Worm (Caenorhabditis elegans) whole organism, late embryonic: ENCODE results near the gene T03D8.6.

Experiments used
- F13H6.1 ChIP-seq: sonication (generic microtip); optimal IDR thresholded peaks from 2 replicates; lab custom pipeline; 2016; ENCODE audit warnings: missing genetic modification characterization, missing compliant biosample characterization
- K02D7.2 ChIP-seq: sonication (generic microtip); optimal IDR thresholded peaks from 2 replicates; lab custom pipeline; 2017; ENCODE audit warnings: mild to moderate bottlenecking, missing genetic modification characterization, missing compliant biosample characterization
- elt-2 ChIP-seq: sonication (generic microtip); optimal IDR thresholded peaks from 2 replicates; lab custom pipeline; 2016; ENCODE audit warnings: missing genetic modification reagents, missing genetic modification characterization, missing compliant biosample characterization
- gmeb-2 ChIP-seq: sonication (generic microtip); optimal IDR thresholded peaks from 2 replicates; lab custom pipeline; 2016; ENCODE audit warnings: missing genetic modification characterization, inconsistent platforms, missing compliant biosample characterization
- mec-3 ChIP-seq: sonication (generic microtip); optimal IDR thresholded peaks from 2 replicates; lab custom pipeline; 2016; ENCODE audit warnings: borderline replicate concordance, missing genetic modification characterization, missing compliant biosample characterization
- rnt-1 ChIP-seq: sonication (generic microtip); optimal IDR thresholded peaks from 2 replicates; lab custom pipeline; 2016; ENCODE audit warnings: missing genetic modification characterization, missing compliant biosample characterization

DNA sequence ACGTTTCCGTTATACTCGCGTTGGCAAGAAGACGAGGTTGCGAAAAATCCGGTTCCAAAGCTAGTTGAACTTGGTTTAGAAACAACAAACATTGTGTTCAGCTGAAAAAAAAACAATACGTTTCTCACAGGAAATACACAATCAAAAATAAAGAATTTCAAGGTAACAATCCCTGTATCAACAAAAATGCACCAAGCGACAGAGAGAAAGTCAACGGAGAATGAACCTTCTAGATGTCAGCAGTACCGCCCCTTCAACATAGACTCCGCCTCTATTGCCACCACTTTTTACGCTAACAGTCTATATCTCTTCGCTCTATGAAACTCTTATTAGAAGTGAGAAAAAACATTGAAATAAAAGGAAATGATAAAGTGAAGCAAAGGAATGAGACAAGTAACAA lies 48.2 kb upstream of the T03D8.6 start, which contains the start of gene F31D4.8:
- TF ChIP-seq F13H6.1 (tag; lab: Kevin White, UChicago) (no peak), gmeb-2 (tag; lab: Kevin White, UChicago) (no peak), elt-2 (tag; lab: Kevin White, UChicago) (no peak), K02D7.2 (tag; lab: Kevin White, UChicago) (no peak), rnt-1 (no peak), mec-3 (tag; lab: Kevin White, UChicago) (no peak)
